Fruit fly (Drosophila melanogaster): ENCODE measurements around the gene Ocho.
A peak's percentile ranks its signal among the peaks of the same experiment; 100 is the strongest.

Ocho gene

DNA sequence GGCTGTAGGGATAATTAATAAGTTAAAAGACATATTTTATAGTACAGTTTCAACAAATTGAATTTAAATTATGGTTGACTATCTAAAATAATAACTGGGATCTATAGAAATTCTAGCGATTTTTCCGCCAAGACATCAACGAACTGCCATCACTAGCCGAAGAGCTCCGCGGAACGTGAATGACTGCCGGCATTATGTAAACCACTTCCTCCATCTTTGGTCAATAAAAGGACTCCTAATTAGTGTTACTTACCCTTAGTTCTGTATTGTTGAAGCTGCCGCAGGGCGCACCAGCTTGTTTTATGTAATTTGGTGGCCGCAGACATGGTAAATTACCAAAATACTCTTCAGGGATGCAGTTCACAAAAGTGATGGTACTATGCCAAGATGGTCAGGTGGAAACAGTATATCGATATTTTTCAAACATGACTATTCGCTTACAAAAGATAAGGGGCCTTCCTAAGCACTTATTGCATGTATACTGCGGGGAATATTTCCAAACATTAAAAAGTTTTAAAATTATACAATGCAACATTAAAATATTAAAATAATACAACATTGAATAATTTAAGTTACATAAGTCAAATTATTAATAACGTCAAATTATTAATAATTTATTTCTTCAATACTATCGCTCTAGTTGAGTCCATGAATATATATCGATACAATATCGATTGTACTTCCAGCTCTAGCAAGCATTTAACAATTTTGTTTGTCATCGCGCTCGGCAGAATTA, 24.8 kb downstream of the Ocho start, which contains the start of the genes mRpL39 and Prosbeta2 (continued):
- peak; percentile 87 for TF ChIP-seq Bgb (GFP tag; IDR thresholded peaks at IDR 0.05; ENCODE audit: partially characterized antibody)
- TF ChIP-seq CG17802 (tag; optimal IDR thresholded peaks at IDR 0.05) = no peak
- TF ChIP-seq trh (GFP tag; optimal IDR thresholded peaks at IDR 0.05) = no peak
- TF ChIP-seq mld (GFP tag; IDR thresholded peaks at IDR 0.05; ENCODE audit: partially characterized antibody) = peak; percentile 76
- peak; percentile 46; the same call in 1 of the 2 replicates for TF ChIP-seq Poxn (GFP tag; IDR thresholded peaks at IDR 0.05)
- no peak for TF ChIP-seq CG15601 (tag; optimal IDR thresholded peaks at IDR 0.05)
- TF ChIP-seq CG31365 (tag; optimal IDR thresholded peaks at IDR 0.05) = no peak
- TF ChIP-seq fd64A (GFP tag; optimal IDR thresholded peaks at IDR 0.05) = no peak
- no peak for TF ChIP-seq Hmx (GFP tag; optimal IDR thresholded peaks at IDR 0.05)
- TF ChIP-seq CG12744 (GFP tag; optimal IDR thresholded peaks at IDR 0.05) = no peak
- peak; percentile 75 for TF ChIP-seq Rfx (GFP tag; IDR thresholded peaks at IDR 0.05)
- no peak for TF ChIP-seq CG30431 (GFP tag; optimal IDR thresholded peaks at IDR 0.05)
- no peak for TF ChIP-seq Mad (GFP tag; optimal IDR thresholded peaks at IDR 0.05)
- peak; percentile 49 for TF ChIP-seq Sin3A (optimal IDR thresholded peaks at IDR 0.05)

- TF ChIP-seq CG7786 (GFP tag; optimal IDR thresholded peaks at IDR 0.05) = no peak
- no peak for TF ChIP-seq grn (GFP tag; optimal IDR thresholded peaks at IDR 0.05)
- TF ChIP-seq Drgx (GFP tag; IDR thresholded peaks at IDR 0.05) = peak; percentile 78
- no peak for TF ChIP-seq org-1 (GFP tag; optimal IDR thresholded peaks at IDR 0.05)
- no peak for TF ChIP-seq CG12155 (GFP tag; optimal IDR thresholded peaks at IDR 0.05)
- TF ChIP-seq zfh1 (GFP tag; IDR thresholded peaks at IDR 0.05) = 0 out of 3 replicates have a peak, but pooled peaks have one; percentile 12
- TF ChIP-seq Meics (GFP tag; optimal IDR thresholded peaks at IDR 0.05) = no peak
- no peak for TF ChIP-seq CG6791 (GFP tag; IDR thresholded peaks at IDR 0.05; ENCODE audit: partially characterized antibody)
- no peak for TF ChIP-seq cwo (GFP tag; optimal IDR thresholded peaks at IDR 0.05)
- TF ChIP-seq CG2199 (GFP tag; IDR thresholded peaks at IDR 0.05) = no peak
- no peak for TF ChIP-seq CG8765 (GFP tag; IDR thresholded peaks at IDR 0.05)
- no peak for TF ChIP-seq ttk (GFP tag; IDR thresholded peaks at IDR 0.05)
- no peak for TF ChIP-seq Hr3 (GFP tag; optimal IDR thresholded peaks at IDR 0.05)
- peak; percentile 30; the same call in 1 of the 2 replicates for TF ChIP-seq Xrp1 (GFP tag; IDR thresholded peaks at IDR 0.05)
- TF ChIP-seq CG4707 (GFP tag; optimal IDR thresholded peaks at IDR 0.05) = no peak
- TF ChIP-seq CG1024 (GFP tag; IDR thresholded peaks at IDR 0.05) = no peak
- no peak for TF ChIP-seq sug (tag; optimal IDR thresholded peaks at IDR 0.05)
- no peak for TF ChIP-seq ab (GFP tag; optimal IDR thresholded peaks at IDR 0.05)
- TF ChIP-seq ara (GFP tag; IDR thresholded peaks at IDR 0.05) = no peak
- TF ChIP-seq CG9876 (GFP tag; optimal IDR thresholded peaks at IDR 0.05) = no peak
- TF ChIP-seq gsb-n (tag; optimal IDR thresholded peaks at IDR 0.05) = no peak
- no peak for TF ChIP-seq CG12299 (tag; optimal IDR thresholded peaks at IDR 0.05)
- no peak for TF ChIP-seq H2.0 (GFP tag; IDR thresholded peaks at IDR 0.05)
- TF ChIP-seq Dip3 (GFP tag; optimal IDR thresholded peaks at IDR 0.05) = no peak
- no peak for TF ChIP-seq CG11398 (GFP tag; optimal IDR thresholded peaks at IDR 0.05)
- TF ChIP-seq Kr (GFP tag; optimal IDR thresholded peaks at IDR 0.05) = no peak
- peak; percentile 17 for TF ChIP-seq ewg (GFP tag; optimal IDR thresholded peaks at IDR 0.05)
- no peak for TF ChIP-seq CG17829 (tag; optimal IDR thresholded peaks at IDR 0.05)
- no peak for TF ChIP-seq Fer2 (tag; optimal IDR thresholded peaks at IDR 0.05)
- TF ChIP-seq CG15479 (GFP tag; optimal IDR thresholded peaks at IDR 0.05) = no peak
- TF ChIP-seq yki (optimal IDR thresholded peaks at IDR 0.05) = no peak
- no peak for TF ChIP-seq CG16779 (GFP tag; IDR thresholded peaks at IDR 0.05)
- no peak for TF ChIP-seq CG12391 (tag; optimal IDR thresholded peaks at IDR 0.05)
- TF ChIP-seq Dek (tag; optimal IDR thresholded peaks at IDR 0.05) = no peak
- no peak for TF ChIP-seq CG1529 (GFP tag; optimal IDR thresholded peaks at IDR 0.05)
- TF ChIP-seq Ets97D (GFP tag; optimal IDR thresholded peaks at IDR 0.05) = no peak
These were observed 30.4 kb downstream of the Ocho start for dm6 chr3L:15005085-15005484.
